Worm (Caenorhabditis elegans) whole organism, L3 larva: ENCODE data around the gene lin-29.

Source experiments
- ZK546.5 ChIP-seq: sonication (generic microtip); optimal IDR thresholded peaks from 2 replicates; lab custom pipeline; 2017; ENCODE audit warnings: missing biosample characterization, missing genetic modification characterization
- aly-2 ChIP-seq: fragments of 150-350 bp; optimal IDR thresholded peaks from 2 replicates; lab custom pipeline; 2014; ENCODE audit warnings: missing biosample characterization, missing genetic modification characterization
- ceh-82 ChIP-seq: fragments of 150-350 bp; optimal IDR thresholded peaks from 2 replicates; lab custom pipeline; 2014; ENCODE audit warnings: missing biosample characterization, missing genetic modification characterization
- fkh-10 ChIP-seq: sonication (generic microtip); optimal IDR thresholded peaks from 2 replicates; lab custom pipeline; 2017; ENCODE audit warnings: missing biosample characterization, missing genetic modification reagents, missing genetic modification characterization
- nfya-1 ChIP-seq: sonication (generic microtip); optimal IDR thresholded peaks from 2 replicates; lab custom pipeline; 2017; ENCODE audit warnings: missing genetic modification characterization, mild to moderate bottlenecking, missing compliant biosample characterization, antibody characterized with exemption, moderate library complexity; ENCODE audit not compliant: insufficient read depth
- nhr-23 ChIP-seq: fragments of 150-350 bp; optimal IDR thresholded peaks from 2 replicates; lab custom pipeline; 2014; ENCODE audit warnings: missing biosample characterization, missing genetic modification reagents, missing genetic modification characterization
- nhr-25 ChIP-seq: sonication (generic microtip); optimal IDR thresholded peaks from 2 replicates; lab custom pipeline; 2017; ENCODE audit warnings: missing biosample characterization, missing genetic modification characterization
- nhr-76 ChIP-seq: fragments of 150-350 bp; sonication (generic microtip); optimal IDR thresholded peaks from 5 replicates; lab custom pipeline; 2014; ENCODE audit warnings: missing biosample characterization, missing genetic modification characterization
- pqm-1 ChIP-seq: fragments of 150-350 bp; optimal IDR thresholded peaks from 2 replicates; lab custom pipeline; 2017; ENCODE audit warnings: missing biosample characterization, missing genetic modification characterization, inconsistent platforms
- skn-1 ChIP-seq: fragments of 150-350 bp; optimal IDR thresholded peaks from 2 replicates; lab custom pipeline; 2014; ENCODE audit warnings: missing biosample characterization, missing genetic modification characterization
- unc-62 ChIP-seq: fragments of 150-350 bp; sonication (generic microtip); optimal IDR thresholded peaks from 4 replicates; lab custom pipeline; 2014; ENCODE audit warnings: missing biosample characterization, missing genetic modification reagents, missing genetic modification characterization
- ztf-11 ChIP-seq: fragments of 150-350 bp; optimal IDR thresholded peaks from 2 replicates; lab custom pipeline; 2014; ENCODE audit warnings: missing biosample characterization, missing genetic modification characterization
- ztf-4 ChIP-seq: fragments of 150-350 bp; optimal IDR thresholded peaks from 2 replicates; lab custom pipeline; 2014; ENCODE audit warnings: missing biosample characterization, missing genetic modification characterization

DNA sequence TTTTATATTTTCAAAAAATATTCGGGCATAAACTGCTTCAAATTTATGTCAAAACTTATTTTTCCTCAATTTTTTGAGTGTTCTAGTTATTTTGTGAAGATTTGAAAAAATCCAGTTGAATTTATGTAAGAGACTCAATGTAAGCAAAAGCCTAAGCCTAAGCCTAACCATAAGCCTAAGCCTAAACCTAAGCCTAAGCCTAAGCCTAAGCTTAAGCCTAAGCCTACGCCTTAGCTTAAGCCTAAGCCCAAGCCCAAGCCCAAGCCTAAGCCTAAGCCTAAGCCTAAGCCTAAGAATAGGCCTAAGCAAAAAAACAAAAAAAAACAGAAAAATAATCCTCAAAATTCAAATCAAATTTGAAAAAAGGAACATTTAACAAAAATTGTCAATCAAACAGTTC lies 5.0 kb downstream of the lin-29 start:
- TF ChIP-seq nhr-23 (tag; lab: Kevin White, UChicago): no peak
- TF ChIP-seq nfya-1 (tag; lab: Kevin White, UChicago): no peak
- TF ChIP-seq fkh-10: no peak
- TF ChIP-seq ztf-11: no peak
- TF ChIP-seq nhr-76 (tag; lab: Kevin White, UChicago): no peak
- TF ChIP-seq aly-2 (tag; lab: Kevin White, UChicago): no peak
- no peak for TF ChIP-seq ZK546.5 (tag; lab: Kevin White, UChicago)
- no peak for TF ChIP-seq nhr-25 (tag; lab: Kevin White, UChicago)
- no peak for TF ChIP-seq ceh-82 (tag; lab: Kevin White, UChicago)
- no peak for TF ChIP-seq ztf-4
- TF ChIP-seq skn-1 (tag; lab: Kevin White, UChicago): no peak
- TF ChIP-seq pqm-1: no peak
- TF ChIP-seq unc-62: no peak
